Fruit fly (Drosophila melanogaster) whole organism, wandering third instar larva: Measurements from ENCODE around the gene meso18E.

Experiments used
- Abd-B ChIP-seq: fragments of >200 bp; optimal IDR thresholded peaks from 2 replicates; lab custom pipeline; 2017; ENCODE audit warnings: missing biosample characterization, missing genetic modification characterization
- CG32264 ChIP-seq: fragments of 200-800 bp; sonication (Bioruptor generic); optimal IDR thresholded peaks from 2 replicates; lab custom pipeline; 2016; ENCODE audit warnings: missing biosample characterization, missing genetic modification characterization
- CG9705 ChIP-seq: fragments of 200-800 bp; sonication (Bioruptor generic); optimal IDR thresholded peaks from 2 replicates; lab custom pipeline; 2018; ENCODE audit warnings: missing biosample characterization, mild to moderate bottlenecking, missing genetic modification characterization
- CrebA ChIP-seq: fragments of 200-800 bp; sonication (Bioruptor generic); optimal IDR thresholded peaks from 2 replicates; lab custom pipeline; 2016; ENCODE audit warnings: missing biosample characterization, mild to moderate bottlenecking, missing genetic modification characterization, borderline replicate concordance
- Dfd ChIP-seq: fragments of >200 bp; optimal IDR thresholded peaks from 2 replicates; lab custom pipeline; 2017; ENCODE audit warnings: missing biosample characterization, missing genetic modification characterization
- Dif ChIP-seq: fragments of 200-275, 200-300 bp; sonication (Bioruptor generic); optimal IDR thresholded peaks from 2 replicates; lab custom pipeline; 2018; ENCODE audit warnings: missing biosample characterization, missing genetic modification characterization; ENCODE audit not compliant: partially characterized antibody
- GATAd ChIP-seq: sonication (Bioruptor generic); optimal IDR thresholded peaks from 2 replicates; lab custom pipeline; 2016; ENCODE audit warnings: missing biosample characterization, missing genetic modification characterization
- HLH106 ChIP-seq: fragments of 200-800 bp; optimal IDR thresholded peaks from 3 replicates; lab custom pipeline; 2019; ENCODE audit warnings: missing biosample characterization, mild to moderate bottlenecking, missing genetic modification characterization, moderate library complexity
- Hnf4 ChIP-seq: fragments of 200-800 bp; sonication (Bioruptor generic); optimal IDR thresholded peaks from 2 replicates; lab custom pipeline; 2016; ENCODE audit warnings: missing biosample characterization, mild to moderate bottlenecking, missing genetic modification characterization
- Hr78 ChIP-seq: fragments of >200 bp; optimal IDR thresholded peaks from 2 replicates; lab custom pipeline; 2017; ENCODE audit warnings: missing biosample characterization, missing genetic modification characterization
- Hr83 ChIP-seq: fragments of 200-300 bp; sonication (Bioruptor generic); optimal IDR thresholded peaks from 2 replicates; lab custom pipeline; 2016; ENCODE audit warnings: missing biosample characterization, mild to moderate bottlenecking, missing genetic modification characterization, moderate library complexity; ENCODE audit not compliant: poor library complexity, severe bottlenecking
- Jra ChIP-seq: sonication (Bioruptor generic); optimal IDR thresholded peaks from 2 replicates; lab custom pipeline; 2016; ENCODE audit warnings: missing biosample characterization, missing genetic modification characterization
- Mio ChIP-seq: sonication (Bioruptor generic); optimal IDR thresholded peaks from 2 replicates; lab custom pipeline; 2016; ENCODE audit warnings: missing biosample characterization, missing genetic modification characterization
- Myc ChIP-seq: fragments of >200 bp; optimal IDR thresholded peaks from 2 replicates; lab custom pipeline; 2017
- N ChIP-seq: fragments of >200 bp; optimal IDR thresholded peaks from 2 replicates; lab custom pipeline; 2018; ENCODE audit warnings: missing biosample characterization, missing external identifiers, missing genetic modification characterization
- OdsH ChIP-seq: fragments of 200-800 bp; sonication (Bioruptor generic); optimal IDR thresholded peaks from 2 replicates; lab custom pipeline; 2016; ENCODE audit warnings: missing biosample characterization, mild to moderate bottlenecking, missing genetic modification characterization
- Rel ChIP-seq, 2 experiments: fragments of 200-800 bp; sonication (Bioruptor generic) in 1 of 2; optimal IDR thresholded peaks; 2 replicates in 1 of 2; 3 replicates in 1 of 2; lab custom pipeline; 2016 to 2019; ENCODE audit warnings: mild to moderate bottlenecking in 2 of 2, missing biosample characterization in 2 of 2, missing genetic modification characterization in 2 of 2, moderate library complexity in 1 of 2
- Sp1 ChIP-seq: fragments of 200-800 bp; sonication (Bioruptor generic); optimal IDR thresholded peaks from 3 replicates; lab custom pipeline; 2019; ENCODE audit warnings: missing biosample characterization, mild to moderate bottlenecking, missing genetic modification characterization, moderate library complexity
- Vsx2 ChIP-seq: fragments of 200-300, 225-300 bp; sonication (Bioruptor generic); optimal IDR thresholded peaks from 2 replicates; lab custom pipeline; 2018; ENCODE audit warnings: missing biosample characterization, missing genetic modification characterization; ENCODE audit not compliant: partially characterized antibody
- br ChIP-seq: fragments of 200-800 bp; sonication (Bioruptor generic); optimal IDR thresholded peaks from 2 replicates; lab custom pipeline; 2016; ENCODE audit warnings: missing biosample characterization, missing genetic modification characterization
- brk ChIP-seq: fragments of 200-800 bp; sonication (Bioruptor generic); optimal IDR thresholded peaks from 2 replicates; lab custom pipeline; 2016; ENCODE audit warnings: missing biosample characterization, mild to moderate bottlenecking, missing genetic modification characterization
- dl ChIP-seq, 2 experiments: fragments of 175-275, 200-275 bp in 1 of 2; fragments of 200-275 bp in 1 of 2; sonication (Bioruptor generic); optimal IDR thresholded peaks; lab custom pipeline; 2018; ENCODE audit warnings: mild to moderate bottlenecking in 2 of 2, missing biosample characterization in 2 of 2, missing genetic modification characterization in 2 of 2, moderate library complexity in 2 of 2; ENCODE audit not compliant: partially characterized antibody in 2 of 2, insufficient read depth in 1 of 2
- dmrt93B ChIP-seq: fragments of 200-800 bp; sonication (Bioruptor generic); optimal IDR thresholded peaks from 2 replicates; lab custom pipeline; 2018; ENCODE audit warnings: missing biosample characterization, mild to moderate bottlenecking, missing genetic modification characterization
- dsf ChIP-seq: sonication (Bioruptor generic); optimal IDR thresholded peaks from 2 replicates; lab custom pipeline; 2016; ENCODE audit warnings: missing biosample characterization, missing genetic modification characterization, borderline replicate concordance
- ey ChIP-seq: fragments of 200-800 bp; sonication (Bioruptor generic); optimal IDR thresholded peaks from 2 replicates; lab custom pipeline; 2016; ENCODE audit warnings: missing biosample characterization, missing genetic modification characterization
- foxo ChIP-seq, 2 experiments: fragments of 200-800 bp; sonication (Bioruptor generic); optimal IDR thresholded peaks; 2 replicates in 1 of 2; 3 replicates in 1 of 2; lab custom pipeline; 2016 to 2017; ENCODE audit warnings: missing biosample characterization in 2 of 2, missing genetic modification characterization in 2 of 2
- fru ChIP-seq: fragments of 200-800 bp; sonication (Bioruptor generic); optimal IDR thresholded peaks from 3 replicates; lab custom pipeline; 2016; ENCODE audit warnings: missing biosample characterization, mild to moderate bottlenecking, missing genetic modification characterization
- h ChIP-seq: fragments of 200-800 bp; sonication (Bioruptor generic); optimal IDR thresholded peaks from 3 replicates; lab custom pipeline; 2016; ENCODE audit warnings: missing biosample characterization, mild to moderate bottlenecking, missing genetic modification characterization
- jim ChIP-seq: fragments of 175-275, 200-325 bp; sonication (Bioruptor generic); optimal IDR thresholded peaks from 2 replicates; lab custom pipeline; 2016; ENCODE audit warnings: missing biosample characterization, mild to moderate bottlenecking, missing genetic modification characterization
- lola ChIP-seq: fragments of >200 bp; optimal IDR thresholded peaks from 2 replicates; lab custom pipeline; 2017; ENCODE audit warnings: missing biosample characterization, missing genetic modification characterization
- pan ChIP-seq: fragments of >200 bp; optimal IDR thresholded peaks from 2 replicates; lab custom pipeline; 2017
- psq ChIP-seq: fragments of 200-800 bp; sonication (Bioruptor generic); optimal IDR thresholded peaks from 3 replicates; lab custom pipeline; 2017; ENCODE audit warnings: missing biosample characterization, mild to moderate bottlenecking, missing genetic modification characterization, moderate library complexity
- rgr ChIP-seq: fragments of 200-800 bp; sonication (Bioruptor generic); optimal IDR thresholded peaks from 3 replicates; lab custom pipeline; 2016; ENCODE audit warnings: missing biosample characterization, mild to moderate bottlenecking, missing genetic modification characterization
- sage ChIP-seq: fragments of 200-800 bp; sonication (Bioruptor generic); optimal IDR thresholded peaks from 2 replicates; lab custom pipeline; 2016; ENCODE audit warnings: missing biosample characterization, mild to moderate bottlenecking, missing genetic modification characterization
- sv ChIP-seq: fragments of 200-800 bp; sonication (Bioruptor generic); optimal IDR thresholded peaks from 3 replicates; lab custom pipeline; 2016; ENCODE audit warnings: missing biosample characterization, missing genetic modification characterization
- tai ChIP-seq: sonication (Bioruptor generic); optimal IDR thresholded peaks from 2 replicates; lab custom pipeline; 2016; ENCODE audit warnings: missing biosample characterization, missing genetic modification characterization
- usp ChIP-seq: fragments of >200 bp; optimal IDR thresholded peaks from 2 replicates; lab custom pipeline; 2017; ENCODE audit warnings: missing biosample characterization, missing genetic modification characterization
- woc ChIP-seq: sonication (Bioruptor generic); optimal IDR thresholded peaks from 2 replicates; lab custom pipeline; 2016; ENCODE audit warnings: missing biosample characterization, mild to moderate bottlenecking, missing genetic modification characterization

meso18E gene

DNA sequence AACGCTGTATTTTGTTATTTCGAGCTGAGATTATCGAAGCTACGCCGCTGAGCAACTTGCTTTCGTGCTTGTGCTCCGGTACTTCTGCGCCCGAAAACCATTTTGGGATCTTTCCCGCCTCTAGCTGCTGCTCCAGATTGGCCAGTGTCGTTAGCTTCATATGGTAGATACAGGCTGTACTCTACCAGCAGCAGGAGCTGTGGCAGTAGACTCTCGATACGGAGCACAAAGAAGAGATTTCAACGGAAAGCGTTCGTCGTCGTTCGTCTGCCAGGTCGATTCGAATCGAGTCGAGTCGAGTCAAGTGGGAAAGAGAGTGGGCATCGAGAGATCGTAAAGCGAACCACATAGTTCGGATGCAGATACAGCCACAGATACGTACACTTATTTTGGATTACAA is 2.0 kb upstream of the meso18E start:
- TF ChIP-seq ey: no peak
- no peak for TF ChIP-seq Abd-B (GFP tag; lab: Kevin White, UChicago)
- no peak for TF ChIP-seq dl (GFP tag; optimal IDR thresholded peaks at IDR 0.05; lab: Kevin White, UChicago; ENCODE audit: insufficient read depth in 1 of 2, partially characterized antibody in 2 of 2)
- TF ChIP-seq woc (GFP tag; lab: Kevin White, UChicago): no peak
- no peak for TF ChIP-seq tai
- no peak for TF ChIP-seq dmrt93B (GFP tag; lab: Kevin White, UChicago)

DNA sequence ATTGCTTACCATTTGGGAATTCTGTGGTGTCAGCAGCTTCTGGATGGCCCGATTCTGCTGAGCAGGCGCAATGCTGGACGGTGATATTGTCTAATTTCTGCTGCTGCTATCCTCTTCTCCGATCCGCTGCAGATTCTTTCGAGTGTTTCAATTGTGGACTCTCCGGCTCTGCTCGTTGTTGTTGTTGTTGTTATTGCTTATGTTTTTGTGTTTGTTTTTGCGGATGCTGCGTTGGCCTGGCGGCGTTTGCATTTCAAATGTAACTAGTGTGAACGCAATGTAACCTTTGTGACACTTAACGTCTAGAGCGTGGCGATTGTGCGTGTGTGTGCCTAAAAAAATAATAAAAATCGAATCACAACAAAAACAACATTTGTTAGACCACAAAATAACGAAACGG is 909 bp downstream of the meso18E start:
- TF ChIP-seq h (GFP tag; lab: Kevin White, UChicago) (no peak), CrebA (no peak)
- TF ChIP-seq, all 38 proteins: peak for 0

DNA sequence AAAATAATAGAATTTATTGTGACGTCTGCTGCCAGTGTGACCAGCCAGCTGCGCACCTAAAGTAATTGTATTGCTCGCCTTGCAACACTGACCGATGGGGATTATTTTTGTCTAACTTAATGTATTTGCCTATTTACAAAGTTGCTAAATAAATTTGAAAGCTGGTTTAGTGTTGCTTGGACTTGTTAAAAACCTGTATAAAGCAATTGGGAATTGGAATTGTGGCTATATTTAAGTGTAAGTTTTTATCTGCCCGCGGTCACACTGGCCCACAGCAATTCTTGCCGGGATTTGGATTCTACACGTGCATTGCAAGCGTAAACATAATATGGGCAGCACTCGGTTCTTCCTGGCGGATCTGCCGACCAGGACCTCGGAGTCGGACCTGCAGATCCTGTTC is 8.8 kb downstream of the meso18E start, which contains the start of the genes CG14230 and CG14232:
Gene CG14230, plus strand, starts transcription at position 94 of the 400 bp plus-strand sequence.
Gene CG14232, minus strand, starts transcription at position 177 of the 400 bp plus-strand sequence.
- peak; percentile 23 for TF ChIP-seq rgr (GFP tag; lab: Kevin White, UChicago)
- TF ChIP-seq Jra (GFP tag; lab: Kevin White, UChicago): no peak
- TF ChIP-seq CG9705: no peak
- no peak for TF ChIP-seq br
- TF ChIP-seq jim (GFP tag; lab: Kevin White, UChicago): no peak
- TF ChIP-seq dsf (GFP tag; lab: Kevin White, UChicago): no peak
- no peak for TF ChIP-seq GATAd (GFP tag; lab: Kevin White, UChicago)
- TF ChIP-seq psq (GFP tag; lab: Kevin White, UChicago): no peak
- no peak for TF ChIP-seq dl (GFP tag; optimal IDR thresholded peaks at IDR 0.05; lab: Kevin White, UChicago; ENCODE audit: insufficient read depth in 1 of 2, partially characterized antibody in 2 of 2)
- no peak for TF ChIP-seq sage (GFP tag; lab: Kevin White, UChicago)
- TF ChIP-seq Hr83 (GFP tag; lab: Kevin White, UChicago): no peak
- no peak for TF ChIP-seq h (GFP tag; lab: Kevin White, UChicago)
- peak; percentile 5 for TF ChIP-seq Sp1 (GFP tag; lab: Kevin White, UChicago)
- TF ChIP-seq OdsH (GFP tag; lab: Kevin White, UChicago): no peak
- no peak for TF ChIP-seq tai
- no peak for TF ChIP-seq HLH106 (tag; lab: Kevin White, UChicago)
- no peak for TF ChIP-seq sv (GFP tag; lab: Kevin White, UChicago)
- no peak for TF ChIP-seq ey
- TF ChIP-seq Abd-B (GFP tag; lab: Kevin White, UChicago): no peak
- TF ChIP-seq usp (GFP tag; lab: Kevin White, UChicago): no peak
- TF ChIP-seq Hnf4 (GFP tag; lab: Kevin White, UChicago): no peak
- no peak for TF ChIP-seq CG32264 (GFP tag; lab: Kevin White, UChicago)
- TF ChIP-seq Vsx2: no peak
- TF ChIP-seq dmrt93B (GFP tag; lab: Kevin White, UChicago): no peak
- no peak for TF ChIP-seq pan (lab: Kevin White, UChicago)
- TF ChIP-seq Hr78: no peak
- TF ChIP-seq Dif (GFP tag; lab: Kevin White, UChicago): no peak
- no peak for TF ChIP-seq CrebA
- TF ChIP-seq woc (GFP tag; lab: Kevin White, UChicago): no peak
- TF ChIP-seq foxo (GFP tag; optimal IDR thresholded peaks at IDR 0.05; lab: Kevin White, UChicago): no peak
- TF ChIP-seq Rel (GFP tag; optimal IDR thresholded peaks at IDR 0.05; lab: Kevin White, UChicago): no peak
- TF ChIP-seq Rel (tag; optimal IDR thresholded peaks at IDR 0.05; lab: Kevin White, UChicago): peak; percentile 81
- peak; percentile 35 for TF ChIP-seq Myc (lab: Kevin White, UChicago)
- TF ChIP-seq lola (GFP tag; lab: Kevin White, UChicago): no peak
- no peak for TF ChIP-seq Dfd (GFP tag; lab: Kevin White, UChicago)
- no peak for TF ChIP-seq Mio (GFP tag; lab: Kevin White, UChicago)
- no peak for TF ChIP-seq N (GFP tag; lab: Kevin White, UChicago)
- TF ChIP-seq brk (GFP tag; lab: Kevin White, UChicago): no peak
- TF ChIP-seq fru (GFP tag; lab: Kevin White, UChicago): peak; percentile 52
- TF ChIP-seq, all 38 proteins: peak for 5
